Worm (Caenorhabditis elegans) whole organism, L2 larva: ENCODE results near the gene fbxa-56.

Source experiments
- R02D3.7 ChIP-seq: fragments of 150-350 bp; optimal IDR thresholded peaks from 2 replicates; lab custom pipeline; 2014; ENCODE audit warnings: missing biosample characterization, missing genetic modification characterization
- ZK546.5 ChIP-seq: sonication (generic microtip); optimal IDR thresholded peaks from 2 replicates; lab custom pipeline; 2017; ENCODE audit warnings: missing biosample characterization, missing genetic modification characterization
- aly-2 ChIP-seq: fragments of 150-350 bp; optimal IDR thresholded peaks from 2 replicates; lab custom pipeline; 2014; ENCODE audit warnings: missing biosample characterization, missing genetic modification characterization
- ama-1 ChIP-seq: fragments of 150-350 bp; optimal IDR thresholded peaks from 2 replicates; lab custom pipeline; 2018; ENCODE audit warnings: inconsistent platforms
- elt-3 ChIP-seq: sonication (generic microtip); optimal IDR thresholded peaks from 2 replicates; lab custom pipeline; 2017; ENCODE audit warnings: missing biosample characterization, missing genetic modification characterization
- lin-13 ChIP-seq: fragments of 150-350 bp; optimal IDR thresholded peaks from 2 replicates; lab custom pipeline; 2014; ENCODE audit warnings: missing biosample characterization, missing genetic modification reagents, missing genetic modification characterization
- lsy-2 ChIP-seq, 2 experiments: fragments of 150-350 bp in 1 of 2; sonication (generic microtip) in 1 of 2; optimal IDR thresholded peaks; 2 replicates each; lab custom pipeline; 2014 to 2017; ENCODE audit warnings: missing biosample characterization in 2 of 2, missing genetic modification characterization in 2 of 2
- nhr-12 ChIP-seq: fragments of 150-350 bp; optimal IDR thresholded peaks from 2 replicates; lab custom pipeline; 2014; ENCODE audit warnings: missing biosample characterization, missing genetic modification characterization
- skn-1 ChIP-seq: sonication (generic microtip); optimal IDR thresholded peaks from 2 replicates; lab custom pipeline; 2017; ENCODE audit warnings: missing biosample characterization, missing genetic modification characterization
- unc-55 ChIP-seq: fragments of 150-350 bp; sonication (generic microtip); optimal IDR thresholded peaks from 3 replicates; lab custom pipeline; 2014; ENCODE audit warnings: missing biosample characterization, missing genetic modification reagents, missing genetic modification characterization

ce11 chrIII:954553-954952 lies 16.7 kb upstream of the fbxa-56 start, which contains the start of the genes T12B5.15 and T12B5.14:
- no peak for TF ChIP-seq ama-1 (lab: Kevin White, UChicago)
- no peak for TF ChIP-seq lsy-2 (tag; optimal IDR thresholded peaks at IDR 0.05; lab: Kevin White, UChicago)
- TF ChIP-seq ZK546.5 (tag; lab: Kevin White, UChicago), result no peak
- TF ChIP-seq lin-13 (GFP tag; lab: Kevin White, UChicago), result no peak
- TF ChIP-seq skn-1 (tag; lab: Kevin White, UChicago), result no peak
- TF ChIP-seq R02D3.7, result no peak
- no peak for TF ChIP-seq nhr-12
- TF ChIP-seq aly-2 (tag; lab: Kevin White, UChicago), result no peak
- no peak for TF ChIP-seq unc-55 (GFP tag; lab: Kevin White, UChicago)
- TF ChIP-seq elt-3, result no peak
